Fruit fly (Drosophila melanogaster) ovary, adult (tissue): ENCODE data around the gene CG45045.
A peak's percentile ranks its signal among the peaks of the same experiment; 100 is the strongest.

ENCODE experiments used
- CG17801 ChIP-seq: fragments of 200-800 bp; optimal IDR thresholded peaks from 2 replicates; lab custom pipeline; 2019; ENCODE audit warnings: missing biosample characterization, mild to moderate bottlenecking, missing genetic modification characterization, moderate library complexity; ENCODE audit not compliant: partially characterized antibody

CG45045 gene

DNA sequence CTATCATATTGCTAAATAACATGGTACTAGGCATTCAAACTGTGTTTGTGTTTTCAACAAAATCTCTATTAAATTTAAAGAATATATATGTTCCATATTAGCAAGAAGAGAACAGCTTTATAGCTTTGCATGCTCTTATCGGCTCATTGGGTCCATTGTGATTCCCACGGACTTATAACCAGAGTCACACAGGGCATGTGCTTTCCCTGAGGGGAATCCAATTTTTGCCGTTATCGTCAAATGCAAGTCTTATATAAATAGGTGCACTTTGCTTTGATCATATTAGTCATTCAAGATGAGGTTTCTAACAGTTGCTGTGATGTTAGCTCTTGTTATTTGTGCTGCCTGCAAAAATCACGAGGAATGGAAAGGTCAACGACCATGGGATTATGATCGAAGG, at the start of gene CG45045:
TSS of gene CG45045 (plus strand) at position 294 of the 400 bp plus-strand sequence.
- TF ChIP-seq CG17801 (GFP tag; lab: Kevin White, UChicago), result no peak

DNA sequence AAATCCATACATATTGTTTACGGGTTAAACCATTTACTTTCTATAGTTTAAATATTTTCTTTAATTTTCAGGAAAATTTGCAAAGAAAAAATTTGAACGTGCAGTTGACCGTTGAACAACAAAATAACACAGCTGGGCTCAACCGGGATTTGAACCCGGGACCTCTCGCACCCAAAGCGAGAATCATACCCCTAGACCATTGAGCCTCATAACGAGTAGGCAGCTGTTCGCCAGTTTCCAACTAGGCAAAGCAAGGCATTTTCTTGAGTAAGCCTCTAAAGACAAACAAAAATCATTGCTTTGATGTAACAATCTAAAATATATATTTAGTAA, 49.4 kb upstream of the CG45045 start:
- TF ChIP-seq CG17801 (GFP tag; lab: Kevin White, UChicago), result no peak

DNA sequence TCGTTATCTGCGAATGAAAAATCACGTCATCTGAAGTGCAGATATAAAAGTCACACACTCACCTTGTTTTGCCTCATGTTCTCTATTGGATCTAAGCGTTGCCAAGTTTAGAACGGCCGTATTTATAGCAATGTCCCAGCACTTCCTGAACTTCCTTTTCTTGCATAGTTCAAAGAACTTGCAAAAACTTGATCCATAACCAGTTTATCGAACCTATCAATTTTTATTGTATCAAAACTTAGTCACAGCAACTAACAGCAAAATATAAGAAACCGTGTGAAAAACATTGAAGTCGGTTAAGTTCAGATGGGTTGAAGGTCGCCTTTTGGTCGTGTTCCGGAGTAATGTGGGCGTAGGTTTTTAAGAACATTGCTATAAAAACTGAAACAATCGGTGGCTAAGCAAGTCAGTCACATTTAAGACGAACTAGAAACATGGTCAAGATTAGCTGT, 48.6 kb upstream of the CG45045 start, which contains the start of the genes CG14324 and CG14326:
TSS of gene CG14324 (minus strand) at position 101 of the 452 bp plus-strand sequence.
TSS of gene CG14326 (plus strand) at position 402 of the 452 bp plus-strand sequence.
- no peak for TF ChIP-seq CG17801 (GFP tag; lab: Kevin White, UChicago)

DNA sequence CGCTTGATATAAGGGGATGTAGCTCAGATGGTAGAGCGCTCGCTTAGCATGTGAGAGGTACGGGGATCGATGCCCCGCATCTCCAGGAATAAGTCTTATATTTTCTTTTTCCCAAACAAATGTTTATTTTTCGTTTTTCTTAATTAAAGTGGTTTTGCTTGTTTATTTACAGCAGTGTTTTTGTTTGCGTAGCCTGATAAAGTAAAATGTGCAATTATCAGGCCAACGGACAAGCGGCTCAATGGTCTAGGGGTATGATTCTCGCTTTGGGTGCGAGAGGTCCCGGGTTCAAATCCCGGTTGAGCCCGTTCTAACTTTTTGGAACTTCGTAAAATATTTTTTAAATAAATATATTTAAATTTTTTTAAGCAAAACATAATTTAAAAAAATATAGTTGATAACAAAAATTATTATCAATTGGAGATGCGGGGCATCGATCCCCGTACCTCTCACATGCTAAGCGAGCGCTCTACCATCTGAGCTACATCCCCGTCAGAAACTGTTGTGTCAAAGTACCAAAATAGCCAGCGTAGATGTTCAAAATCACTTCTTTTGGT, 47.6 kb upstream of the CG45045 start:
- TF ChIP-seq CG17801 (GFP tag; lab: Kevin White, UChicago), result peak; percentile 95

DNA sequence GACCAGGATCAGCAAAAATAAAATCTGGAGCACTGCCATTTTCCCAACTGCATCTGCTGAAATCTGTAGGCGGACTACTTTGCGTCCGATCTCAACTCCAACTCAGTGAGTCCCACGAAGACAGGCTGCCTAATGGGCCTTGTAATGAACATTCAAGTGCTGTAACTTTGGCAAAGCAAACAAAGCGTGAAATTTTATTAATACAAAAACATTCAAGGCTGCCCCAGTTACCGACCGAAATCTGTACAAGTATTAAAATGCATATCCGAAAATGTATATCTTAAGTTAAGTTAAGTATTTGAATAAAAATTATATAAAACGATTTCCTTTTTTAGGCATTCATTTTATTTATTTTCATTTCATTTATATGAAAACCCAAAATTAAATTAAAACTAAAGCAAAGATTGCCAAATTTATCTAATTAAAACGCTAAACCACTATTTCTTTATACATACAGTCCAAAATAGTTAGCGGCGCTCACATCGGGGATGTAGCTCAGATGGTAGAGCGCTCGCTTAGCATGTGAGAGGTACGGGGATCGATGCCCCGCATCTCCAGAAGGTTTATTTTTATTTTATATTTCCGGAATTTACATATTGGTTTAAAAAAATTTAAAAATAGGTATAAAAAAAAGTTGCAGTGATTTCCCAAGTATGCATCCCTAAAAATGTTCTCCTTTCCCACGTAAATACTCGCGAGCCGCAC, 45.2 kb upstream of the CG45045 start, which contains the start of gene CG14323:
TSS of gene CG14323 (minus strand) at position 51 of the 705 bp plus-strand sequence.
- TF ChIP-seq CG17801 (GFP tag; lab: Kevin White, UChicago), result no peak

DNA sequence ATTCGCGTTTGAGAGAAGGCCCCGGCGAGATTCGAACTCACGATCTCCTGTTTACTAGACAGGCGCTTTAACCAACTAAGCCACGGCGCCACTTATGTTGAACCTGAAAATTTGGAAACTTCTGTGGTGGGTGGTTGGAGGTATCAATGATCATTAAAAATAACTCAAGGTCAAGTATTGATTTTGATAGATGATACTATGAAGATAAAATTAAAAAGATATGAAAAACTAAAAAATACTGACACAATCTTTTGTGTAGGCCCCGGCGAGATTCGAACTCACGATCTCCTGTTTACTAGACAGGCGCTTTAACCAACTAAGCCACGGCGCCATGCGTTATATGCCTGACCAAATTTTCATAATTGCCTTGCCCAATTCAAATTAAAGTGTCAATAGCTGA, 42.8 kb upstream of the CG45045 start:
- TF ChIP-seq CG17801 (GFP tag; lab: Kevin White, UChicago), result peak; percentile 33

DNA sequence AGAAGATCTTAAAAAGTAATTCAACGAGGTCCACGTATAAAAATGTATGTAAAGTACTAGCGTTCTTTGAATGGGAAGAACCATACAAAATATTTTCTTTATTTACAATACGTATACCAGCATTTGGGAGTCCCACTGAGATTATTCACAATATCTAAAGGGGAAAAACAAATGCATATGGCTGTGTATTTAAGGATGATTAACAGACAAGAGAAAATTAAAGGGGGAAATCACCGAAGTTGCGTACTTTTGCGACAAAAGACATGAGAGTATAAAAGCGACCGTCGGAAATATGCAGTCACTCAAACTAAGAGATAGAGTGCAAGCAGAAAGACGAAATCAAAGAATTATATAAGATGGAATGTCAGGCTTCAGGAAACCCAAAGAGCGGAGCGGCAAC, 42.4 kb upstream of the CG45045 start, which contains the start of gene AttD:
TSS of gene AttD (plus strand) at position 301 of the 400 bp plus-strand sequence.
- no peak for TF ChIP-seq CG17801 (GFP tag; lab: Kevin White, UChicago)

DNA sequence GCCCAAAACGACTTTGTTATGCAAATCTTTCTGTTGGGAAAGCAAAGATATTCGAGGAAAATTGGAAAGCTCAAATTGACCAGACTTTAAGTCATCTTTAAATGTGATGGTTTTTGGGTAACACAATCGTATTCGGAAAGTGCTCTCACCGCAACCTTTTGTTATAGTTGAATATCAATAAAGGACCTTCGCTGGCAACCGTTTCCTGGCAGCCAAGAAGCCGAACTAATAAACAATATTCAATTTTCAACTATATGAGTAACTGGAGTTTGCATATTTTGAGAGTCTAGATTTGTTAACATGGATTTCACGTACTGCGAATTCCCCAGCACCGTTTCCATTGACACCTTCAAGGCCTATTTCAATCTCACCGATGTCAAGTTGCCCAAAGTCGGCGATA, 40.5 kb upstream of the CG45045 start, which contains the start of gene CG14325:
TSS of gene CG14325 (plus strand) at position 301 of the 400 bp plus-strand sequence.
- TF ChIP-seq CG17801 (GFP tag; lab: Kevin White, UChicago), result no peak

DNA sequence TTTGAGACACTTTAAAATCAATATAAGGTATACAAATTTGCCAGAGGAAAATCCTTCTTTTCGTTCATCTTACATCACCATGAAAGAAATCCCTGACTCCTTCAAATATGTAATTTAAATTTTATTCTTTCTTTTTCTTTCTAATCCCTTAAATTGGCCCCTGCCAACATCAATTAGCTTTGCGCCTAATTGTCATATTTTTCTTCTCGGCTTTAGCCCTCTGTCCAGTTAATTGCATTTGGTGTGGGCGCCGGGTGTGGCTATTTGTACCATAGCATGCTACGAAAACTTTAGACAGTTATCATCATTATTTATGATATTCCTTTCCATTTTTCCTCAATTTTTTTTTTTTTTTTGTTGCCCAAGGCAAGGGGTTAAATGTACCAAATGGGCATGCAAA, 37.0 kb upstream of the CG45045 start, which contains the start of gene CG43175:
TSS of gene CG43175 (plus strand) at position 301 of the 400 bp plus-strand sequence.
- TF ChIP-seq CG17801 (GFP tag; lab: Kevin White, UChicago), result no peak

DNA sequence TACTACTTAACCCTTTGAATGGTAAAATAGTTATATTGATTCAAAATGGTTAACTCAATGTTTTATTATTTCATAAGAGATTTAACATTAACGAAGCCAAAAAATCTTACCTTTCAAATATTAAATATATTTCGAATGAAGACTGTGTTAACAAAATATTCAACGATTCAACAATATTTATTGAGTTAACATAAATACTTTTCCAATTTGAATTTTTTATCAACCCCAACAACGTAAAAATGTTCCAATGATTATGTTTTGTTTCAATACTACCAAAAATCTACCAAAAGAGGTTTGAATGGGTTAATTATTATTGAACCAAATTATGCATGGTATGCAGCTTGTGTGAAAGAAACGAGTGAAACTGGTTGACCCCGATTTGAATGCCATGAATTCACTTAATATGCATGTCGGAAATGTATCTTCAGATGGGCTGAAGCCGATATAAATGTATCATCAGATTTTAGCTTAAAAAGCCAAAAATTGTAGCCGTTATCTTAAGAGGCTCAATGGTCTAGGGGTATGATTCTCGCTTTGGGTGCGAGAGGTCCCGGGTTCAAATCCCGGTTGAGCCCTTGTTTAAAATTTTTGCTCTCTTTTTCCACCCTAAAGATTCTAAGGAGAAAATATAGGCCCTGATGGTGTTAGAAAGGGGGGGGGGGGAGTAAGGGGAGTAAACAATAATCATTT, 36.1 kb upstream of the CG45045 start:
- peak; percentile 75 for TF ChIP-seq CG17801 (GFP tag; lab: Kevin White, UChicago)

DNA sequence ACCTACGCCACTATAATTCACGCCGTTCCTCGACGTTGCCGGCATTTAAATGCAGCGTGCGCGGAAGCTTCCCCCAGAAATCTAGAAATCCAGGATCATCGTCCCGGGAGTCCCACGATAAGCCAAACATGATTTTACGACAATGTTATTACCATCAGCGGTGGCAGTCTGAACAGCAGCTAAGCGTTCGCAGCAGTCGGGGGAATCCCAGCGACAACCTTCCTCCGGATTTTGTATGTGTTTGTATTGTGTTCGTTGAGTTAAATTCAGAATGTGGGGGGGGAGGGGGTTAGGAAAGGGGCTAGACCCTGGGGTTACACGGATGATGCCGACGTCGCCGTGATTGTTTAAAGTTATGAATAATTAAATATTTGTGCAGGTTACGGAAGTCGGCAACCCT, 23.4 kb upstream of the CG45045 start:
- TF ChIP-seq CG17801 (GFP tag; lab: Kevin White, UChicago), result no peak

DNA sequence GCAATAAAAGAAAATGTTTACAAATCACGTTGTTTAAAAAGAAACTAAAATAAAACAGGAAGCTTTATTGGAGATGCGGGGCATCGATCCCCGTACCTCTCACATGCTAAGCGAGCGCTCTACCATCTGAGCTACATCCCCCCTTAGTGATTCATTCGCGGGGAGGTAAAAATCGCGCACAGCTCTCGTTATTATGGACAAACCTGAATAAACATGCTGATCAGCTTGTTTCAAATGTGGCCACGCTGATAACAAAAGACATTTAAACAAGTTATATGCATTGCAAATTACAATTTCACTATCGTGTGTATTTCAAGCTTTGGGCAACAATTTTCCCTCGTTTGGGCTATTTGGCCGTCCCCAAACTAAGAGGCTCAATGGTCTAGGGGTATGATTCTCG, 22.1 kb upstream of the CG45045 start:
- TF ChIP-seq CG17801 (GFP tag; lab: Kevin White, UChicago), result peak; percentile 28

DNA sequence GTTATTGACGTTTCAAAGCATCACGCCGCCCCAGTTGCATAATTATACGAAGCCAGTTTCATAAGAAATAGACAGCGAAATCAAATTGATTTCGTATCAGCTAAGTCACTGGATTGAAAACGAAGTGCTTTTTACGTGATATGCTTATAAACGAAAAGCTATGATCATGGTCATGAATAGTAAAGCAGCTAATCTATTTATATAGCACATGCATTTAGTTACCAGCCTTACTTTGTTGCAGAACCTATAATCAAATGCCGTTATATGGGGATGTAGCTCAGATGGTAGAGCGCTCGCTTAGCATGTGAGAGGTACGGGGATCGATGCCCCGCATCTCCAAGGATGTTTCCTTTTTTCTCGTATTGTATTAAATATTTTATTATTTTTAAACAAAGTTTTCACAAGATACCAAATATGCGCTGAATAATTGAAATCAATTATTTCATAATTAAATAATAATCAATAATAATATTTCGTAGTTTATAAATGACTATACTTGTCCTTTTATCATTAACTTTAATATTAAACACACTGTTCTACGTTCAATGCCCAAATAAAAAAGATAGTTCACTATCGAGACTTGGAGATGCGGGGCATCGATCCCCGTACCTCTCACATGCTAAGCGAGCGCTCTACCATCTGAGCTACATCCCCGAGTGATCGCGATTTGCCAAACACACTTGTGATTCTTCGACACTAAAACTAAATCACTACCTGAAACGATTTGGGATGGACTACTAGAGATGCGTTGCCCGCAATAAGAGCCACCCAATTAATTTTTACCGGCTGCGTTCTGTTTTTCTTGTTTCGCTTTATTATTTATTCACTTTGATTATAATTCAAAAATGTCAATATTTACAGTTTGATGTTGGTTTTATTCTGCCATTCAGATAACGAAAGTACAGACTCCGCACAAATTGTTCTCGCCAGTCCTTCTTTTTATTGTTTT, 21.0 kb upstream of the CG45045 start:
- no peak for TF ChIP-seq CG17801 (GFP tag; lab: Kevin White, UChicago)

DNA sequence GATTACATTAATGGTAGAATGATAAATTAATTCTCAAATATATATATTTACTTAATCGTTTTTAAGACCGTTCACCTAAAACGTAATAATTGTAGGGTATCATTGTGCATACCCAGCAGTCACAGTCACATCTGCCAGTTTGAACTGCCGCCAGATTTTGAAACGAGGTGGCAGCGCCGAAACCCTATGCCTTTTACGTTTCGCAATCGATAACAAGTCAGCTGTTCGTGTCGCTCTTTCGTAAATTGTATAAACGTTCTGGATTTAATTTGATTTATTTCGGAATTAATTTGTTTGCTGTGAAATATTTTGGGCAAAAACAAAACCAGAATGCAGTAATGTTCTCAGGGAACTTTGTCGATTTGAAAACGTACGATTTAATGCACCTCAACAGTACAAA, 19.9 kb upstream of the CG45045 start, which contains the start of gene CG14322:
TSS of gene CG14322 (plus strand) at position 236 of the 400 bp plus-strand sequence.
- no peak for TF ChIP-seq CG17801 (GFP tag; lab: Kevin White, UChicago)
